Worm (Caenorhabditis elegans): ENCODE results near the gene spp-29.

spp-29 gene

DNA sequence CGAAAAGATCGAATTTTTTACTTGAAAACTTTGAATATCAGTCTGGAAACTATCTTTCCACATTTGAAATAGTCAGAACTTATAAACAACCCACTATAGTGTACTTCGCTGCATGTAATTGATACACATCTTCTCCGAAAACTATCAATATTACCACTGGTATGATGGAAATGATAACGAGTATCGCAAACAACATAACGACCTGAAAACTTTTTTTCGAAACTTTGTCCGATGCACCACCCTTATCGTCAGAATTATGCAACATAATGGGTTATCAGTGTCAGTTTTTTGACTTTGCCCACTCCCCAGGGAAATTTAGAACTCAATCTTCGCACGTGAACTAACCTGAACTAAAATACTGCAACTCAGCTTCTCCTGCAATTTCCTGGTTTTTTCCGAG is 34.4 kb downstream of the spp-29 start (continued):
- TF ChIP-seq F55B11.4 (tag; optimal IDR thresholded peaks at IDR 0.05; ENCODE audit: borderline replicate concordance, insufficient read depth) (no peak), T26A5.8 (tag; optimal IDR thresholded peaks at IDR 0.05) (no peak)

DNA sequence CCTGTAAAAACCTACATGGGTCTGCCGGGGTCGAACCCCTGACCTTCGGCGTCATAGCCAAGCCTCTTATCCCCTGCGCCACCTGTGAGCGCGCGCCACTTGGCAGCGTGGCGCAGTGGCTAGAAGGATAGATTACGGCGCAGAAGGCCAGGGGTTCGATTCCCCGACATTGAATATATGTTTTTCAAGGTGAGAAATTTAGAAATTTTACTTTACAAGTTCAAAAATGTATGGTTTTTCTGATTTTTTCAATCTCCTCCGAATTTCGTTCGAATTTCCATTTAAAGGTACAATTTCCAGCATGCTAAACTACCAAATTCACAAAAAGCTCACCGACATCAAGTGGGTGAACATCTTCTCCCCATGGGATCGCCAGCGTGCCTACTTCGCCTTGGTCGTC is 36.6 kb downstream of the spp-29 start, which contains the start of gene dgat-2:
dgat-2 (plus strand) TSS at position 301 of the 400 bp plus-strand sequence.
- TF ChIP-seq rpc-1 (optimal IDR thresholded peaks at IDR 0.05): no peak
- peak; percentile 10 for TF ChIP-seq rpc-1 (tag; optimal IDR thresholded peaks at IDR 0.05)
- no peak for TF ChIP-seq dox-1 (GFP tag; IDR thresholded peaks at IDR 0.05)
- TF ChIP-seq dpff-1 (tag; optimal IDR thresholded peaks at IDR 0.05): no peak
- TF ChIP-seq ceh-58 (GFP tag; IDR thresholded peaks at IDR 0.05): no peak

DNA sequence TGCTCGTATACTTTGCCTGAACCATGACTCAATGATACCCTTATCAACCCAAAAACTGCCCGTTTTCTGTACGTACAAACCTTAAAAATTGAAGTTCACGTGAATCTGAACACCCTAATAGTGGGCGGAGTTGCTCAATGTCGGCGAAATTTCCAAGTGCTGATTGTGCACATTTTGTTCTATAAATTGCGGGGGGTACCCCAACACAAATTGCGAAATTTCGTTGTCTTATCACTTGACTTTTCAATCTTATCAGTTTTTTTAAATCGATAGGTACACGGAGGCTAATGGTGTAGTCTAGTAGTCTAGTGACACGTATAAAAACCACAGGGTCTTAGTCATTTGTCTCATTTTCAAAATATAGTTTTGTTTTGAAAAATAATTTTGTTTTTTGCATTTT is 37.4 kb downstream of the spp-29 start, which contains the start of gene fbxa-108:
fbxa-108 (minus strand) TSS at position 158 of the 400 bp plus-strand sequence.
- TF ChIP-seq madf-10 (tag; optimal IDR thresholded peaks at IDR 0.05) (peak; percentile 33), B0035.1 (tag; optimal IDR thresholded peaks at IDR 0.05) (no peak), Y67H2A.10 (GFP tag; conservative IDR thresholded peaks at IDR 0.05) (no peak), madf-8 (GFP tag; conservative IDR thresholded peaks at IDR 0.05) (no peak), chd-7 (tag; optimal IDR thresholded peaks at IDR 0.05) (no peak), F57C9.4 (tag; optimal IDR thresholded peaks at IDR 0.05) (no peak), ZK185.1 (tag; optimal IDR thresholded peaks at IDR 0.05; ENCODE audit: poor library complexity, severe bottlenecking) (no peak), sea-2 (GFP tag; IDR thresholded peaks at IDR 0.05) (no peak), ceh-79 (tag; optimal IDR thresholded peaks at IDR 0.05) (no peak), ceh-91 (GFP tag; IDR thresholded peaks at IDR 0.05) (no peak), ceh-100 (GFP tag; IDR thresholded peaks at IDR 0.05) (no peak), dpl-1 (GFP tag; optimal IDR thresholded peaks at IDR 0.05) (no peak), madf-6 (GFP tag; IDR thresholded peaks at IDR 0.05) (no peak), F52B5.7 (tag; optimal IDR thresholded peaks at IDR 0.05) (no peak), dox-1 (GFP tag; IDR thresholded peaks at IDR 0.05) (peak; percentile 55; the same call in 1 of the 2 replicates), efl-1 (GFP tag; optimal IDR thresholded peaks at IDR 0.05) (no peak), dpff-1 (tag; optimal IDR thresholded peaks at IDR 0.05) (no peak), lir-1 (GFP tag; conservative IDR thresholded peaks at IDR 0.05) (no peak), nhr-80 (tag; optimal IDR thresholded peaks at IDR 0.05) (peak; percentile 99), ztf-18 (tag; optimal IDR thresholded peaks at IDR 0.05) (no peak), ets-4 (GFP tag; optimal IDR thresholded peaks at IDR 0.05) (peak; percentile 67), ceh-58 (GFP tag; IDR thresholded peaks at IDR 0.05) (no peak), tbp1 (GFP tag; optimal IDR thresholded peaks at IDR 0.05) (peak; percentile 22), hrde-1 (tag; optimal IDR thresholded peaks at IDR 0.05; ENCODE audit: borderline replicate concordance) (no peak), akir-1 (GFP tag; optimal IDR thresholded peaks at IDR 0.05) (no peak), Y53G8AR.9 (GFP tag; conservative IDR thresholded peaks at IDR 0.05) (no peak), hsf-1 (GFP tag; IDR thresholded peaks at IDR 0.05) (no peak), F55B11.4 (tag; optimal IDR thresholded peaks at IDR 0.05; ENCODE audit: borderline replicate concordance, insufficient read depth) (no peak), attf-5 (GFP tag; optimal IDR thresholded peaks at IDR 0.05) (peak; percentile 13), xnd-1 (tag; optimal IDR thresholded peaks at IDR 0.05) (no peak), lsl-1 (GFP tag; optimal IDR thresholded peaks at IDR 0.05) (no peak), lag-1 (GFP tag; IDR thresholded peaks at IDR 0.05) (no peak), F22D6.2 (tag; optimal IDR thresholded peaks at IDR 0.05) (peak; percentile 9), nfyb-1 (GFP tag; IDR thresholded peaks at IDR 0.05) (peak; percentile 60; the same call in 1 of the 2 replicates), snpc-3.4 (tag; optimal IDR thresholded peaks at IDR 0.05) (no peak), lin-40 (tag; optimal IDR thresholded peaks at IDR 0.05) (no peak), Y95B8A.8 (GFP tag; IDR thresholded peaks at IDR 0.05) (no peak), pbrm-1 (GFP tag; IDR thresholded peaks at IDR 0.05) (no peak), C17E4.6 (GFP tag; IDR thresholded peaks at IDR 0.05) (no peak), lin-26 (GFP tag; IDR thresholded peaks at IDR 0.05) (no peak), T26A5.8 (tag; optimal IDR thresholded peaks at IDR 0.05) (no peak), mcd-1 (GFP tag; IDR thresholded peaks at IDR 0.05) (no peak), mxl-1 (tag; optimal IDR thresholded peaks at IDR 0.05) (no peak)

Data from whole organism, young adult.